Fruit fly (Drosophila melanogaster) whole organism: ENCODE results near the gene HP1b.

ENCODE experiments used
- Dll ChIP-seq: fragments of >200 bp; optimal IDR thresholded peaks from 2 replicates; lab custom pipeline; 2017
- EcR ChIP-seq, 2 experiments: fragments of >200 bp; optimal IDR thresholded peaks; 2 replicates each; lab custom pipeline; 2017; ENCODE audit warnings: missing biosample characterization in 2 of 2, missing genetic modification characterization in 2 of 2, missing genetic modification reagents in 2 of 2
- psq ChIP-seq: fragments of >200 bp; optimal IDR thresholded peaks from 2 replicates; lab custom pipeline; 2017

dm6 chrX:9102125-9102524, 21.3 kb downstream of the HP1b start:
- no peak for TF ChIP-seq Dll (lab: Kevin White, UChicago)
- no peak for TF ChIP-seq EcR (GFP tag; optimal IDR thresholded peaks at IDR 0.05; lab: Kevin White, UChicago)
- no peak for TF ChIP-seq psq
